Worm (Caenorhabditis elegans) whole organism, L4/young adult: Measurements from ENCODE around the gene Y105C5A.508.
"Not testable (repeated sequence)": the region's sequence is repeated elsewhere in the genome, so short reads cannot be mapped to it uniquely, and the experiment has no call there.

ENCODE experiments used
- W03F9.2 ChIP-seq: fragments of 150-350 bp; optimal IDR thresholded peaks from 2 replicates; lab custom pipeline; 2014; ENCODE audit warnings: missing biosample characterization, missing genetic modification characterization
- dao-5 ChIP-seq: sonication (generic microtip); optimal IDR thresholded peaks from 2 replicates; lab custom pipeline; 2016; ENCODE audit warnings: missing genotype, missing genetic modification characterization, moderate library complexity, missing compliant biosample characterization

DNA sequence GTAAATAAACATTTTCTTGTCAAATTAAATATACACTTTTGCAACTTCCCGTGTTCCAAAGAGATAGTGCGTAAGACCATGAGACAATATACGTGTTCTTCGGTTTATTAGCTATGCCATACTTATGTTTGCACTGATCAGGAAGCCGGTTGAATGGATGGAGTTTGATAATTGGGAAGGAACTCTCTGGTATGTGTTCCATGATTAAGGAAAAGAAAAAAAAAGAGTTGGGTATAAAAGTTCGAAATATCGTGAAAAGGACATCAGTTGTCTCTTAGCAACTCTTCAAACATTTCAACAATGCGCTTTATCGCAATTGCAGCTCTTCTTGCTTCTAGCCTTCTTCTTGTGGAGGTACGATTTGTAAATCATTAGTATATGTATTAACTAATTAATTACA, 4.9 kb upstream of the Y105C5A.508 start, which contains the start of gene pqn-76:
- TF ChIP-seq W03F9.2; dao-5 (tag; lab: Kevin White, UChicago): not testable (repeated sequence)
